Worm (Caenorhabditis elegans) whole organism, mixed stage, embryonic: Measurements from ENCODE around the gene ddo-2.

Experiments
- ces-1 ChIP-seq: fragments of 150-350 bp; optimal IDR thresholded peaks from 2 replicates; lab custom pipeline; 2014; ENCODE audit warnings: missing biosample characterization, missing genetic modification reagents, missing genetic modification characterization
- mls-2 ChIP-seq: sonication (generic microtip); optimal IDR thresholded peaks from 2 replicates; lab custom pipeline; 2016; ENCODE audit warnings: mild to moderate bottlenecking, missing genetic modification characterization, moderate library complexity, missing compliant biosample characterization
- nhr-237 ChIP-seq: fragments of 150-350 bp; optimal IDR thresholded peaks from 2 replicates; lab custom pipeline; 2014; ENCODE audit warnings: missing biosample characterization, missing genetic modification characterization
- nhr-28 ChIP-seq: fragments of 150-350 bp; optimal IDR thresholded peaks from 2 replicates; lab custom pipeline; 2014; ENCODE audit warnings: missing biosample characterization, missing genetic modification characterization
- nhr-76 ChIP-seq: sonication (generic microtip); optimal IDR thresholded peaks from 2 replicates; lab custom pipeline; 2017; ENCODE audit warnings: missing biosample characterization, missing genetic modification characterization
- pha-4 ChIP-seq: fragments of 150-350 bp; optimal IDR thresholded peaks from 2 replicates; lab custom pipeline; 2018; ENCODE audit warnings: missing biosample characterization, missing genetic modification reagents, missing genetic modification characterization
- sptf-1 ChIP-seq: sonication (generic microtip); optimal IDR thresholded peaks from 2 replicates; lab custom pipeline; 2017; ENCODE audit warnings: mild to moderate bottlenecking, missing genetic modification characterization, moderate library complexity, missing compliant biosample characterization
- tbx-8 ChIP-seq: fragments of 200-800 bp; sonication (Bioruptor generic); optimal IDR thresholded peaks from 2 replicates; lab custom pipeline; 2018; ENCODE audit warnings: mild to moderate bottlenecking, missing genetic modification characterization, moderate library complexity, missing compliant biosample characterization
- unc-39 ChIP-seq: fragments of 150-350 bp; optimal IDR thresholded peaks from 2 replicates; lab custom pipeline; 2014; ENCODE audit warnings: missing biosample characterization, missing genetic modification characterization
- unc-62 ChIP-seq: fragments of 150-350 bp; optimal IDR thresholded peaks from 2 replicates; lab custom pipeline; 2014; ENCODE audit warnings: missing biosample characterization, missing genetic modification reagents, missing genetic modification characterization
- ztf-11 ChIP-seq: fragments of 150-350 bp; optimal IDR thresholded peaks from 2 replicates; lab custom pipeline; 2014; ENCODE audit warnings: missing biosample characterization, missing genetic modification characterization

- TF ChIP-seq tbx-8 (GFP tag; lab: Kevin White, UChicago): no peak
- TF ChIP-seq nhr-76 (tag; lab: Kevin White, UChicago): no peak
- no peak for TF ChIP-seq nhr-237
- TF ChIP-seq ztf-11 (tag; lab: Kevin White, UChicago): no peak
- no peak for TF ChIP-seq pha-4 (tag; lab: Kevin White, UChicago)
- TF ChIP-seq nhr-28: no peak
- TF ChIP-seq sptf-1 (tag; lab: Kevin White, UChicago): no peak
- TF ChIP-seq ces-1 (GFP tag; lab: Kevin White, UChicago): no peak
- TF ChIP-seq mls-2 (tag; lab: Kevin White, UChicago): no peak
- TF ChIP-seq unc-62 (GFP tag; lab: Kevin White, UChicago): no peak
- TF ChIP-seq unc-39 (tag; lab: Kevin White, UChicago): no peak
Measured at ce11 chrV:7386052-7386573, 49.4 kb downstream of the ddo-2 start, which contains the start of gene srp-6.
